Worm (Caenorhabditis elegans): ENCODE results near the gene F59E12.6.

The F59E12.6 gene

ce11 chrII:5596247-5596646 is 34.5 kb downstream of the F59E12.6 start, which contains the start of gene C17G10.1:
C17G10.1 (plus strand) TSS chrII:5596547.
- TF ChIP-seq nhr-67 (tag; optimal IDR thresholded peaks at IDR 0.05) (no peak), elt-2 (tag; optimal IDR thresholded peaks at IDR 0.05) (no peak), nfya-1 (tag; optimal IDR thresholded peaks at IDR 0.05; ENCODE audit: insufficient read depth) (no peak), nhr-28 (tag; optimal IDR thresholded peaks at IDR 0.05) (no peak), egl-5 (tag; optimal IDR thresholded peaks at IDR 0.05) (no peak), aly-2 (tag; optimal IDR thresholded peaks at IDR 0.05) (no peak), daf-12 (tag; optimal IDR thresholded peaks at IDR 0.05) (no peak), ceh-82 (tag; optimal IDR thresholded peaks at IDR 0.05) (no peak), unc-62 (GFP tag; optimal IDR thresholded peaks at IDR 0.05) (no peak), nhr-76 (tag; optimal IDR thresholded peaks at IDR 0.05) (no peak), nhr-11 (tag; optimal IDR thresholded peaks at IDR 0.05) (no peak), nhr-12 (tag; optimal IDR thresholded peaks at IDR 0.05) (no peak), ceh-28 (tag; optimal IDR thresholded peaks at IDR 0.05) (no peak), nhr-77 (tag; optimal IDR thresholded peaks at IDR 0.05) (no peak), fkh-2 (tag; optimal IDR thresholded peaks at IDR 0.05) (no peak), nhr-237 (tag; optimal IDR thresholded peaks at IDR 0.05) (no peak), eor-1 (tag; optimal IDR thresholded peaks at IDR 0.05) (no peak), fkh-10 (GFP tag; optimal IDR thresholded peaks at IDR 0.05) (no peak), ZK546.5 (tag; optimal IDR thresholded peaks at IDR 0.05) (no peak)

- TF ChIP-seq pha-4 (tag; optimal IDR thresholded peaks at IDR 0.05) (peak; percentile 71), pqm-1 (tag; optimal IDR thresholded peaks at IDR 0.05) (peak; percentile 51), nhr-12 (tag; optimal IDR thresholded peaks at IDR 0.05) (no peak), nhr-237 (tag; optimal IDR thresholded peaks at IDR 0.05) (no peak), elt-3 (tag; optimal IDR thresholded peaks at IDR 0.05) (no peak), mml-1 (tag; optimal IDR thresholded peaks at IDR 0.05) (no peak), snpc-4 (tag; optimal IDR thresholded peaks at IDR 0.05) (peak; percentile 75), R02D3.7 (tag; optimal IDR thresholded peaks at IDR 0.05) (no peak), nhr-11 (tag; optimal IDR thresholded peaks at IDR 0.05) (no peak), unc-62 (GFP tag; optimal IDR thresholded peaks at IDR 0.05) (no peak), fkh-2 (tag; optimal IDR thresholded peaks at IDR 0.05) (no peak), egl-27 (tag; optimal IDR thresholded peaks at IDR 0.05) (no peak), elt-2 (tag; optimal IDR thresholded peaks at IDR 0.05) (peak; percentile 39), nfya-1 (tag; optimal IDR thresholded peaks at IDR 0.05; ENCODE audit: insufficient read depth) (peak; percentile 58), skn-1 (tag; optimal IDR thresholded peaks at IDR 0.05) (no peak), lsy-12 (tag; optimal IDR thresholded peaks at IDR 0.05) (no peak), fos-1 (tag; optimal IDR thresholded peaks at IDR 0.05) (no peak), unc-39 (tag; optimal IDR thresholded peaks at IDR 0.05) (no peak), ZK546.5 (tag; optimal IDR thresholded peaks at IDR 0.05) (no peak), sea-2 (GFP tag; optimal IDR thresholded peaks at IDR 0.05) (no peak), lin-39 (tag; optimal IDR thresholded peaks at IDR 0.05) (no peak), nhr-43 (tag; optimal IDR thresholded peaks at IDR 0.05; ENCODE audit: poor library complexity, severe bottlenecking) (no peak), jun-1 (tag; optimal IDR thresholded peaks at IDR 0.05) (no peak), lin-15B (tag; optimal IDR thresholded peaks at IDR 0.05) (peak; percentile 65), ztf-4 (tag; optimal IDR thresholded peaks at IDR 0.05) (no peak), nhr-25 (tag; optimal IDR thresholded peaks at IDR 0.05) (no peak), nhr-77 (tag; optimal IDR thresholded peaks at IDR 0.05) (no peak), elt-1 (tag; optimal IDR thresholded peaks at IDR 0.05) (no peak), tbx-2 (tag; optimal IDR thresholded peaks at IDR 0.05) (no peak), nhr-76 (tag; optimal IDR thresholded peaks at IDR 0.05) (no peak), zag-1 (tag; optimal IDR thresholded peaks at IDR 0.05) (no peak), ceh-82 (tag; optimal IDR thresholded peaks at IDR 0.05) (no peak), fkh-10 (GFP tag; optimal IDR thresholded peaks at IDR 0.05) (no peak), ceh-9 (tag; optimal IDR thresholded peaks at IDR 0.05) (no peak), egl-5 (tag; optimal IDR thresholded peaks at IDR 0.05) (no peak), nhr-67 (tag; optimal IDR thresholded peaks at IDR 0.05) (no peak), daf-12 (tag; optimal IDR thresholded peaks at IDR 0.05) (no peak), nhr-28 (tag; optimal IDR thresholded peaks at IDR 0.05) (no peak), hmg-11 (tag; optimal IDR thresholded peaks at IDR 0.05) (no peak), nhr-23 (tag; optimal IDR thresholded peaks at IDR 0.05) (peak; percentile 38)
Measured at ce11 chrII:5594210-5594764, 36.5 kb downstream of the F59E12.6 start, which contains the start of gene ttc-4. ttc-4 (plus strand) TSS chrII:5594714.
